Worm (Caenorhabditis elegans) whole organism, L4 larva: ENCODE results near the gene air-1.

Experiments
- Y75B8A.6 ChIP-seq: fragments of 200-800 bp; sonication (Bioruptor generic); IDR thresholded peaks from 2 replicates; pipeline ENCODE4 v1.3.6; 2022; ENCODE audit warnings: missing genetic modification reagents, missing genetic modification characterization, missing compliant biosample characterization
- mxl-3 ChIP-seq: fragments of 200-800 bp; sonication (Bioruptor generic); optimal IDR thresholded peaks from 2 replicates; lab custom pipeline; 2018; ENCODE audit warnings: mild to moderate bottlenecking, missing genetic modification characterization, missing compliant biosample characterization
- nhr-237 ChIP-seq: sonication (generic microtip); optimal IDR thresholded peaks from 2 replicates; lab custom pipeline; 2017; ENCODE audit warnings: missing biosample characterization, missing genetic modification characterization
- nhr-6 ChIP-seq: fragments of 150-350 bp; optimal IDR thresholded peaks from 2 replicates; lab custom pipeline; 2014; ENCODE audit warnings: missing biosample characterization, missing genetic modification characterization
- unc-62 ChIP-seq, 3 experiments: fragments of 150-350 bp in 1 of 3; sonication (generic microtip); optimal IDR thresholded peaks in 2 of 3; peaks in 1 of 3; 1 replicate in 1 of 3; 2 replicates in 2 of 3; lab custom pipeline; 2014 to 2017; ENCODE audit warnings: missing biosample characterization in 3 of 3, missing genetic modification characterization in 3 of 3, missing genetic modification reagents in 3 of 3, missing genotype in 1 of 3

- no peak for TF ChIP-seq nhr-6 (tag; lab: Kevin White, UChicago)
- TF ChIP-seq unc-62 (GFP tag; optimal IDR thresholded peaks at IDR 0.05 in 1 of 2; lab: Kevin White, UChicago): no peak
- no peak for TF ChIP-seq unc-62 (tag; optimal IDR thresholded peaks at IDR 0.05; lab: Kevin White, UChicago)
- TF ChIP-seq Y75B8A.6: no peak
- no peak for TF ChIP-seq mxl-3 (GFP tag; lab: Kevin White, UChicago)
- TF ChIP-seq nhr-237 (tag; lab: Kevin White, UChicago): no peak
Measured at ce11 chrV:8271995-8272394, 50.7 kb downstream of the air-1 start, which contains the start of gene asp-5.
